Worm (Caenorhabditis elegans): ENCODE results near the gene nep-12.

DNA sequence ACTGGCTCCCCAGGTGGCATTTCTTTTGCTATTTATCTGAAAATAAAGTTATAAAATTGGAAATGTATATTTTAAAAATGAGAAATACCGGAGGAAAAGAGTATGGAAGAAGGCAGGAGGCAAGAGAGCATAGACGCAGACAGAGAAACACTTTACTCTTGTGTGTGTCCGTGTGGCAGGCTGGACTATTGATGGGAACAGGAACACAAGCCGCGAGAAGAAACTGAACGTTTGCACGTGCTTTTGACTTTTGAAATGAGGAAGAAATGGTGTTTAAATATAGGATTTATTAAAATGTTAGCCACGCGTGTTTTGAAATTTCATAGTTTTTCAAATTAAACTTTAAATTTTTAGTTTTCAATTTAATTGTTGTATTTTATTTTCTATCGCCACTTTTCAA lies 58.2 kb downstream of the nep-12 start, which contains the start of gene F10G7.10:
- TF ChIP-seq pqm-1 (tag; optimal IDR thresholded peaks at IDR 0.05) (no peak), ama-1 (optimal IDR thresholded peaks at IDR 0.05) (no peak), ets-4 (tag; optimal IDR thresholded peaks at IDR 0.05) (no peak), dmd-4 (tag; optimal IDR thresholded peaks at IDR 0.05; ENCODE audit: borderline replicate concordance) (no peak), fkh-10 (GFP tag; optimal IDR thresholded peaks at IDR 0.05) (no peak), sdc-2 (tag; optimal IDR thresholded peaks at IDR 0.05) (no peak), zip-5 (tag; optimal IDR thresholded peaks at IDR 0.05) (no peak), pha-2 (tag; optimal IDR thresholded peaks at IDR 0.05) (no peak), che-1 (tag; optimal IDR thresholded peaks at IDR 0.05) (no peak), ceh-9 (tag; optimal IDR thresholded peaks at IDR 0.05) (no peak), hlh-30 (tag; optimal IDR thresholded peaks at IDR 0.05; ENCODE audit: insufficient read depth) (no peak)
